Fruit fly (Drosophila melanogaster) whole organism, embryonic: ENCODE data around the gene CRAT.

Experiments used
- CG10274 ChIP-seq: fragments of 200-800 bp; sonication (Bioruptor generic); optimal IDR thresholded peaks from 3 replicates; lab custom pipeline; 2017; ENCODE audit warnings: missing biosample characterization, mild to moderate bottlenecking, missing genetic modification characterization
- CG11723 ChIP-seq: fragments of 200-800 bp; sonication (Bioruptor generic); optimal IDR thresholded peaks from 2 replicates; lab custom pipeline; 2017; ENCODE audit warnings: missing biosample characterization, mild to moderate bottlenecking, missing genetic modification characterization
- CG12299 ChIP-seq: fragments of 200-800 bp; sonication (Bioruptor generic); optimal IDR thresholded peaks from 2 replicates; lab custom pipeline; 2018; ENCODE audit warnings: missing biosample characterization, mild to moderate bottlenecking, missing genetic modification characterization
- CG1233 ChIP-seq: fragments of 200-800 bp; sonication (Bioruptor generic); optimal IDR thresholded peaks from 4 replicates; lab custom pipeline; 2018; ENCODE audit warnings: missing biosample characterization, mild to moderate bottlenecking, missing genetic modification characterization
- CG12391 ChIP-seq: fragments of 200-800 bp; sonication (Bioruptor generic); optimal IDR thresholded peaks from 3 replicates; lab custom pipeline; 2018; ENCODE audit warnings: missing biosample characterization, mild to moderate bottlenecking, missing genetic modification characterization, moderate library complexity
- CG12769 ChIP-seq: fragments of 200-800 bp; sonication (Bioruptor generic); optimal IDR thresholded peaks from 2 replicates; lab custom pipeline; 2019; ENCODE audit warnings: missing biosample characterization, mild to moderate bottlenecking, missing genetic modification characterization, moderate library complexity
- CG16813 ChIP-seq: fragments of 200-800 bp; sonication (Bioruptor generic); IDR thresholded peaks from 3 replicates; pipeline ENCODE4 v1.3.6; 2022; ENCODE audit warnings: missing biosample characterization, missing genetic modification characterization; ENCODE audit not compliant: partially characterized antibody
- CG17829 ChIP-seq: fragments of 200-800 bp; optimal IDR thresholded peaks from 2 replicates; lab custom pipeline; 2019; ENCODE audit warnings: missing biosample characterization, mild to moderate bottlenecking, missing genetic modification characterization, moderate library complexity
- CG2712 ChIP-seq: fragments of 200-800 bp; optimal IDR thresholded peaks from 3 replicates; lab custom pipeline; 2019; ENCODE audit warnings: missing biosample characterization, mild to moderate bottlenecking, missing genetic modification characterization, moderate library complexity
- CG30431 ChIP-seq: fragments of 200-800 bp; sonication (Bioruptor generic); optimal IDR thresholded peaks from 2 replicates; lab custom pipeline; 2017; ENCODE audit warnings: missing biosample characterization, missing genetic modification characterization
- CG31441 ChIP-seq: fragments of 200-800 bp; sonication (Bioruptor generic); IDR thresholded peaks from 2 replicates; pipeline ENCODE4 v1.3.6; 2022; ENCODE audit warnings: missing biosample characterization, missing genetic modification characterization
- CG34376 ChIP-seq: fragments of 200-800 bp; sonication (Bioruptor generic); optimal IDR thresholded peaks from 2 replicates; lab custom pipeline; 2018; ENCODE audit warnings: missing biosample characterization, mild to moderate bottlenecking, missing genetic modification characterization
- CG4328 ChIP-seq: fragments of 200-800 bp; sonication (Bioruptor generic); optimal IDR thresholded peaks from 3 replicates; lab custom pipeline; 2017; ENCODE audit warnings: missing biosample characterization, missing genetic modification reagents, missing genetic modification characterization
- CG6791 ChIP-seq: fragments of 200-800 bp; sonication (Bioruptor generic); IDR thresholded peaks from 3 replicates; pipeline ENCODE4 v1.3.6; 2022; ENCODE audit warnings: missing biosample characterization, missing genetic modification characterization; ENCODE audit not compliant: partially characterized antibody
- CG7271 ChIP-seq: fragments of 200-800 bp; sonication (Bioruptor generic); optimal IDR thresholded peaks from 2 replicates; lab custom pipeline; 2018; ENCODE audit warnings: missing biosample characterization, mild to moderate bottlenecking, missing genetic modification characterization, moderate library complexity
- CG7372 ChIP-seq: fragments of 200-800 bp; sonication (Bioruptor generic); IDR thresholded peaks from 2 replicates; pipeline ENCODE4 v1.3.6; 2022; ENCODE audit warnings: missing biosample characterization, missing genetic modification characterization
- CG7556 ChIP-seq: fragments of 200-800 bp; sonication (Bioruptor generic); optimal IDR thresholded peaks from 2 replicates; lab custom pipeline; 2017; ENCODE audit warnings: missing biosample characterization, mild to moderate bottlenecking, missing genetic modification characterization
- CG7928 ChIP-seq: fragments of 200-800 bp; sonication (Bioruptor generic); optimal IDR thresholded peaks from 2 replicates; lab custom pipeline; 2017; ENCODE audit warnings: missing biosample characterization, mild to moderate bottlenecking, missing genetic modification characterization
- CG8388 ChIP-seq: fragments of 200-800 bp; sonication (Bioruptor generic); optimal IDR thresholded peaks from 2 replicates; lab custom pipeline; 2019; ENCODE audit warnings: missing biosample characterization, mild to moderate bottlenecking, missing genetic modification characterization, moderate library complexity
- CG8944 ChIP-seq: fragments of 200-800 bp; sonication (Bioruptor generic); optimal IDR thresholded peaks from 3 replicates; lab custom pipeline; 2016; ENCODE audit warnings: missing biosample characterization, missing genetic modification characterization
- CG9727 ChIP-seq: fragments of 200-800 bp; sonication (Bioruptor generic); optimal IDR thresholded peaks from 3 replicates; lab custom pipeline; 2017; ENCODE audit warnings: missing biosample characterization, mild to moderate bottlenecking, missing genetic modification characterization
- Dad ChIP-seq: fragments of 200-800 bp; sonication (Bioruptor generic); optimal IDR thresholded peaks from 3 replicates; lab custom pipeline; 2016; ENCODE audit warnings: missing biosample characterization, missing genetic modification characterization
- Dek ChIP-seq: fragments of 200-800 bp; sonication (Bioruptor generic); optimal IDR thresholded peaks from 3 replicates; lab custom pipeline; 2019; ENCODE audit warnings: missing biosample characterization, mild to moderate bottlenecking, missing genetic modification characterization, moderate library complexity
- Doc3 ChIP-seq: fragments of 200-800 bp; sonication (Bioruptor generic); IDR thresholded peaks from 3 replicates; pipeline ENCODE4 v1.3.6; 2022; ENCODE audit warnings: missing biosample characterization, missing genetic modification characterization; ENCODE audit not compliant: partially characterized antibody
- Dp ChIP-seq: fragments of 200-800 bp; sonication (Bioruptor generic); optimal IDR thresholded peaks from 2 replicates; lab custom pipeline; 2018; ENCODE audit warnings: missing biosample characterization, mild to moderate bottlenecking, missing genetic modification characterization, moderate library complexity
- Fer2 ChIP-seq: fragments of 200-800 bp; sonication (Bioruptor generic); optimal IDR thresholded peaks from 2 replicates; lab custom pipeline; 2018; ENCODE audit warnings: missing biosample characterization, mild to moderate bottlenecking, missing genetic modification characterization, moderate library complexity
- Hmr ChIP-seq: fragments of 200-800 bp; sonication (Bioruptor generic); optimal IDR thresholded peaks from 3 replicates; lab custom pipeline; 2017; ENCODE audit warnings: mild to moderate bottlenecking, missing biosample characterization, missing genetic modification reagents, missing genetic modification characterization
- Xbp1 ChIP-seq: fragments of 200-800 bp; sonication (Bioruptor generic); optimal IDR thresholded peaks from 3 replicates; lab custom pipeline; 2016; ENCODE audit warnings: missing biosample characterization, mild to moderate bottlenecking, missing genetic modification characterization
- aop ChIP-seq: fragments of 200-800 bp; sonication (Bioruptor generic); IDR thresholded peaks from 2 replicates; pipeline ENCODE4 v1.3.6; 2022; ENCODE audit warnings: missing biosample characterization, missing genetic modification characterization
- cato ChIP-seq: fragments of 200-800 bp; sonication (Bioruptor generic); optimal IDR thresholded peaks from 2 replicates; lab custom pipeline; 2016; ENCODE audit warnings: missing biosample characterization, missing genetic modification characterization, borderline replicate concordance
- chif ChIP-seq, 2 experiments: fragments of 200-800 bp; sonication (Bioruptor generic); optimal IDR thresholded peaks; 3 replicates each; lab custom pipeline; 2016; ENCODE audit warnings: missing biosample characterization in 2 of 2, missing genetic modification characterization in 2 of 2
- croc ChIP-seq: fragments of 200-800 bp; sonication (Bioruptor generic); conservative IDR thresholded peaks from 3 replicates; pipeline ENCODE4 v1.3.6; 2022; ENCODE audit warnings: missing biosample characterization, missing genetic modification characterization
- dpn ChIP-seq, 2 experiments: fragments of 200-800 bp; sonication (Bioruptor generic); optimal IDR thresholded peaks; 3 replicates each; lab custom pipeline; 2016; ENCODE audit warnings: missing biosample characterization in 2 of 2, missing genetic modification characterization in 2 of 2
- ems ChIP-seq: fragments of 200-800 bp; sonication (Bioruptor generic); optimal IDR thresholded peaks from 3 replicates; lab custom pipeline; 2016; ENCODE audit warnings: missing biosample characterization, missing genetic modification characterization
- ewg ChIP-seq: fragments of 200-800 bp; sonication (Bioruptor generic); optimal IDR thresholded peaks from 3 replicates; lab custom pipeline; 2017; ENCODE audit warnings: mild to moderate bottlenecking, missing biosample characterization, missing genetic modification reagents, missing genetic modification characterization
- exex ChIP-seq: fragments of 200-800 bp; sonication (Bioruptor generic); optimal IDR thresholded peaks from 4 replicates; lab custom pipeline; 2018; ENCODE audit warnings: missing biosample characterization, mild to moderate bottlenecking, missing genetic modification characterization, moderate library complexity
- grau ChIP-seq: fragments of 200-800 bp; optimal IDR thresholded peaks from 3 replicates; lab custom pipeline; 2019; ENCODE audit warnings: missing biosample characterization, mild to moderate bottlenecking, missing genetic modification characterization, moderate library complexity
- gro ChIP-seq: fragments of 200-800 bp; sonication (Bioruptor generic); optimal IDR thresholded peaks from 2 replicates; lab custom pipeline; 2016; ENCODE audit warnings: missing biosample characterization, missing genetic modification characterization
- kay ChIP-seq: fragments of 200-800 bp; sonication (Bioruptor generic); optimal IDR thresholded peaks from 2 replicates; lab custom pipeline; 2016; ENCODE audit warnings: missing biosample characterization, missing genetic modification characterization
- kni ChIP-seq: fragments of 200-800 bp; sonication (Bioruptor generic); optimal IDR thresholded peaks from 3 replicates; lab custom pipeline; 2017; ENCODE audit warnings: mild to moderate bottlenecking, missing biosample characterization, missing genetic modification reagents, missing genetic modification characterization
- maf-S ChIP-seq: fragments of 200-800 bp; sonication (Bioruptor generic); optimal IDR thresholded peaks from 2 replicates; lab custom pipeline; 2016; ENCODE audit warnings: missing biosample characterization, missing genetic modification characterization
- onecut ChIP-seq: fragments of 200-800 bp; sonication (Bioruptor generic); IDR thresholded peaks from 2 replicates; pipeline ENCODE4 v1.3.6; 2022; ENCODE audit warnings: missing biosample characterization, missing genetic modification characterization
- pnt ChIP-seq: fragments of 200-800 bp; sonication (Bioruptor generic); optimal IDR thresholded peaks from 3 replicates; lab custom pipeline; 2016; ENCODE audit warnings: missing biosample characterization, missing genetic modification characterization
- salm ChIP-seq: fragments of 200-800 bp; sonication (Bioruptor generic); optimal IDR thresholded peaks from 2 replicates; lab custom pipeline; 2018; ENCODE audit warnings: missing biosample characterization, mild to moderate bottlenecking, missing genetic modification characterization
- seq ChIP-seq: fragments of 200-800 bp; sonication (Bioruptor generic); IDR thresholded peaks from 2 replicates; pipeline ENCODE4 v1.3.6; 2022; ENCODE audit warnings: missing biosample characterization, missing genetic modification characterization
- tgo ChIP-seq: fragments of 200-800 bp; sonication (Bioruptor generic); IDR thresholded peaks from 3 replicates; pipeline ENCODE4 v1.3.6; 2022; ENCODE audit warnings: missing biosample characterization, missing genetic modification characterization
- tin ChIP-seq: fragments of 200-800 bp; sonication (Bioruptor generic); optimal IDR thresholded peaks from 3 replicates; lab custom pipeline; 2016; ENCODE audit warnings: missing biosample characterization, missing genetic modification characterization
- unc-4 ChIP-seq: fragments of 200-800 bp; sonication (Bioruptor generic); IDR thresholded peaks from 2 replicates; pipeline ENCODE4 v1.3.6; 2022; ENCODE audit warnings: missing biosample characterization, missing genetic modification characterization; ENCODE audit not compliant: partially characterized antibody
- unpg ChIP-seq: fragments of 200-800 bp; sonication (Bioruptor generic); optimal IDR thresholded peaks from 3 replicates; lab custom pipeline; 2018; ENCODE audit warnings: missing biosample characterization, mild to moderate bottlenecking, missing genetic modification characterization, moderate library complexity

The CRAT gene

DNA sequence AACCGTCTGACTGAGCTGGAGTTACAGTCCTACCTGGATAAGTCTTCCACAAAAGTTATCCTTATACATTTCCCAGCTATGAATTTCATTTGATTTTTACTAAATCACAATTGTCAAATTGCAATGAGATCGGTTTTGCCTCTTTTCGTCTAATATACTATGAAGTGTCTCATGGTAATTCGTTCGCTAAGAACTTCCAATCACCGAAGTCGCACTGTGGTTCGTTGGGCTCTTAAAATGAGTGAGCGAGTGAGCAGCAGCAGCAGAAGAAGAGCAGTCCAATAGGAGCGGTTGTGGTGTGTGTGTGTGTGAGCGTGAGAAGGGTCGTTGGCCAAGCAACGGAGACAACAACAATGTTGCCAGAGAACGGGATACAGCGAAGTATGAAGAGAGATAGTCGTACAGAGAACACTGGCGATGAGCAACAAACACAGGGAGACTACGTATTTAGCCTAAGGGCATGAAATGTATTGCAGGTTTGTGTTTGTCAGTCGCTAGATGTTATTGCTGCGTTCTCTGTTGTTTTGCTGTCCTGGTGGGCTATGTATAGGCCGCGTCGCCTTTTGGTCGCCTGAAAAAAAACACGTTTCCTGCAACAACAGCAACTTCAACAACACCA lies 48.2 kb upstream of the CRAT start (continued):
- peak; percentile 90 for TF ChIP-seq CG1233
- peak; percentile 98 for TF ChIP-seq CG12769
- TF ChIP-seq CG9727 (GFP tag; lab: Kevin White, UChicago), result peak; percentile 93
- peak; percentile 93 for TF ChIP-seq Hmr (GFP tag; lab: Kevin White, UChicago)
- peak; percentile 84 for TF ChIP-seq cato (GFP tag; lab: Kevin White, UChicago)
- peak; percentile 89 for TF ChIP-seq tgo (GFP tag; lab: Robert Waterston, UW)
- peak; percentile 94 for TF ChIP-seq unpg (GFP tag; lab: Kevin White, UChicago)
- TF ChIP-seq CG16813, result no peak
- peak; percentile 54 for TF ChIP-seq exex (tag; lab: Kevin White, UChicago)
- TF ChIP-seq dpn (GFP tag; optimal IDR thresholded peaks at IDR 0.05; lab: Kevin White, UChicago), result peak; percentile 90 to 96
- TF ChIP-seq CG7556 (GFP tag; lab: Kevin White, UChicago), result peak; percentile 94
- peak; percentile 85 for TF ChIP-seq CG31441 (GFP tag; lab: Robert Waterston, UW)
- peak; percentile 90 for TF ChIP-seq ems (GFP tag; lab: Kevin White, UChicago)
- TF ChIP-seq CG17829 (tag; lab: Kevin White, UChicago), result peak; percentile 93
- TF ChIP-seq CG4328 (GFP tag; lab: Kevin White, UChicago), result peak; percentile 69
- peak; percentile 89 for TF ChIP-seq CG8388 (GFP tag; lab: Kevin White, UChicago)
- peak; percentile 90 for TF ChIP-seq CG8944 (GFP tag; lab: Kevin White, UChicago)
- peak; percentile 94 for TF ChIP-seq tin
- TF ChIP-seq CG10274 (GFP tag; lab: Kevin White, UChicago), result peak; percentile 66
- TF ChIP-seq grau (tag; lab: Kevin White, UChicago), result peak; percentile 100
- TF ChIP-seq Dp (GFP tag; lab: Kevin White, UChicago), result no peak
- peak; percentile 87 for TF ChIP-seq kay (GFP tag; lab: Kevin White, UChicago)
- peak; percentile 86 for TF ChIP-seq Dek (tag; lab: Kevin White, UChicago)
- peak; percentile 79 for TF ChIP-seq ewg (GFP tag; lab: Kevin White, UChicago)
- TF ChIP-seq aop (GFP tag; lab: Robert Waterston, UW), result peak; percentile 69
- TF ChIP-seq unc-4 (GFP tag; lab: Robert Waterston, UW), result no peak
- peak; percentile 96 for TF ChIP-seq gro
- peak; percentile 81 for TF ChIP-seq CG11723 (GFP tag; lab: Kevin White, UChicago)
- peak; percentile 69 for TF ChIP-seq CG7928 (GFP tag; lab: Kevin White, UChicago)
- TF ChIP-seq CG12299 (tag; lab: Kevin White, UChicago), result peak; percentile 86
- TF ChIP-seq CG7372, result peak; percentile 71
- peak; percentile 70 for TF ChIP-seq Fer2 (tag; lab: Kevin White, UChicago)
- TF ChIP-seq Doc3 (GFP tag; lab: Robert Waterston, UW), result no peak
- TF ChIP-seq CG30431 (GFP tag; lab: Kevin White, UChicago), result peak; percentile 92
- peak; percentile 51 for TF ChIP-seq CG7271 (tag; lab: Kevin White, UChicago)
- peak; percentile 79 for TF ChIP-seq salm
- peak; percentile 93 for TF ChIP-seq pnt (GFP tag; lab: Kevin White, UChicago)
- TF ChIP-seq seq (GFP tag; lab: Robert Waterston, UW), result peak; percentile 93
- peak; percentile 86 for TF ChIP-seq maf-S (GFP tag; lab: Kevin White, UChicago)
- peak; percentile 93 for TF ChIP-seq CG12391
- TF ChIP-seq chif (GFP tag; optimal IDR thresholded peaks at IDR 0.05; lab: Kevin White, UChicago), result peak; percentile 89 to 93
- TF ChIP-seq CG34376, result peak; percentile 81
- TF ChIP-seq Dad (GFP tag; lab: Kevin White, UChicago), result peak; percentile 85
- TF ChIP-seq croc, result peak; percentile 80
- peak; percentile 81 for TF ChIP-seq kni (GFP tag; lab: Kevin White, UChicago)
- peak; percentile 93 for TF ChIP-seq CG2712 (tag; lab: Kevin White, UChicago)
- peak; percentile 83 for TF ChIP-seq onecut (GFP tag; lab: Robert Waterston, UW)
- no peak for TF ChIP-seq CG6791 (GFP tag; lab: Robert Waterston, UW)
- peak; percentile 94 for TF ChIP-seq Xbp1 (GFP tag; lab: Kevin White, UChicago)
